Fruit fly (Drosophila melanogaster): ENCODE results near the gene CG43773.

Gene CG43773

dm6 chr2L:4054881-4055779 is 47.6 kb downstream of the CG43773 start (continued):
- no peak for TF ChIP-seq CG32532 (GFP tag; IDR thresholded peaks at IDR 0.05)
- no peak for TF ChIP-seq gce (GFP tag; IDR thresholded peaks at IDR 0.05)
- peak; percentile 55 for TF ChIP-seq CG10979 (tag; optimal IDR thresholded peaks at IDR 0.05)
- peak; percentile 11 for TF ChIP-seq CG2116 (GFP tag; optimal IDR thresholded peaks at IDR 0.05)
- TF ChIP-seq Lim3 (GFP tag; IDR thresholded peaks at IDR 0.05): no peak
- no peak for TF ChIP-seq CG7786 (GFP tag; optimal IDR thresholded peaks at IDR 0.05)
- no peak for TF ChIP-seq dan (GFP tag; IDR thresholded peaks at IDR 0.05)
- no peak for TF ChIP-seq Hsf (GFP tag; optimal IDR thresholded peaks at IDR 0.05)
- TF ChIP-seq sens (GFP tag): peak; percentile 55
- TF ChIP-seq CG11695 (GFP tag; IDR thresholded peaks at IDR 0.05): no peak
- peak; percentile 50 for TF ChIP-seq CG12391 (tag; optimal IDR thresholded peaks at IDR 0.05)
- peak; percentile 46 for TF ChIP-seq CG4404 (GFP tag; IDR thresholded peaks at IDR 0.05)
- TF ChIP-seq chn (GFP tag; optimal IDR thresholded peaks at IDR 0.05): peak; percentile 47
- no peak for TF ChIP-seq CG14965 (GFP tag; optimal IDR thresholded peaks at IDR 0.05; ENCODE audit: borderline replicate concordance)
- TF ChIP-seq nmo (GFP tag; optimal IDR thresholded peaks at IDR 0.05): peak; percentile 18
- no peak for TF ChIP-seq wek (GFP tag; optimal IDR thresholded peaks at IDR 0.05)
- TF ChIP-seq CG17385 (GFP tag; optimal IDR thresholded peaks at IDR 0.05): no peak
- no peak for TF ChIP-seq fu2 (GFP tag; optimal IDR thresholded peaks at IDR 0.05)
- peak; percentile 14 for TF ChIP-seq CG11504 (tag; optimal IDR thresholded peaks at IDR 0.05)
- no peak for TF ChIP-seq dpn (GFP tag; optimal IDR thresholded peaks at IDR 0.05)
- no peak for TF ChIP-seq ash1 (GFP tag; optimal IDR thresholded peaks at IDR 0.05)
- TF ChIP-seq Xrp1 (GFP tag; IDR thresholded peaks at IDR 0.05): peak; percentile 68; the same call in 1 of the 2 replicates
- TF ChIP-seq CG17328 (GFP tag; IDR thresholded peaks at IDR 0.05): 0 out of 2 replicates have a peak, but pooled peaks have one; percentile 14
- no peak for TF ChIP-seq cwo (GFP tag; optimal IDR thresholded peaks at IDR 0.05)
- TF ChIP-seq CG10462 (GFP tag; optimal IDR thresholded peaks at IDR 0.05): peak; percentile 17
- peak; percentile 38 for TF ChIP-seq CG13775 (GFP tag; optimal IDR thresholded peaks at IDR 0.05)
- TF ChIP-seq mld (GFP tag; IDR thresholded peaks at IDR 0.05; ENCODE audit: partially characterized antibody): no peak
- peak in 1 of 3 experiments; percentile 37 for TF ChIP-seq lola (GFP tag; optimal IDR thresholded peaks at IDR 0.05)
- peak; percentile 17 for TF ChIP-seq CG18262 (tag; optimal IDR thresholded peaks at IDR 0.05)
- TF ChIP-seq dmrt99B (tag; optimal IDR thresholded peaks at IDR 0.05): peak; percentile 32
- TF ChIP-seq CG10543 (GFP tag; optimal IDR thresholded peaks at IDR 0.05): no peak
- peak; percentile 58; the same call in 1 of the 2 replicates for TF ChIP-seq CG10959 (GFP tag; IDR thresholded peaks at IDR 0.05)
- TF ChIP-seq prd (optimal IDR thresholded peaks at IDR 0.05): no peak
- TF ChIP-seq prd (GFP tag; IDR thresholded peaks at IDR 0.05): peak; percentile 58; the same call in 2 of the 3 replicates
- peak; percentile 32; the same call in 2 of the 3 replicates for TF ChIP-seq row (GFP tag; IDR thresholded peaks at IDR 0.05)
- TF ChIP-seq H2.0 (GFP tag; IDR thresholded peaks at IDR 0.05): no peak
- TF ChIP-seq CG1529 (GFP tag; optimal IDR thresholded peaks at IDR 0.05): no peak
- TF ChIP-seq Dfd (GFP tag; optimal IDR thresholded peaks at IDR 0.05): no peak
- peak; percentile 49 for TF ChIP-seq CG15479 (GFP tag; optimal IDR thresholded peaks at IDR 0.05)
- no peak; the same call in 1 of the 2 replicates for TF ChIP-seq E2f2 (GFP tag; IDR thresholded peaks at IDR 0.05)
- TF ChIP-seq CG2199 (GFP tag; IDR thresholded peaks at IDR 0.05): no peak
- peak; percentile 44; the same call in 1 of the 3 replicates for TF ChIP-seq zfh1 (GFP tag; IDR thresholded peaks at IDR 0.05)
- TF ChIP-seq Dek (tag; optimal IDR thresholded peaks at IDR 0.05): no peak
- TF ChIP-seq otp (GFP tag; IDR thresholded peaks at IDR 0.05): no peak
- TF ChIP-seq Sox102F (GFP tag; optimal IDR thresholded peaks at IDR 0.05): peak; percentile 57
- no peak for TF ChIP-seq D (optimal IDR thresholded peaks at IDR 0.05)
- TF ChIP-seq D (GFP tag; optimal IDR thresholded peaks at IDR 0.05): peak; percentile 52
- no peak for TF ChIP-seq CG10654 (GFP tag; optimal IDR thresholded peaks at IDR 0.05)
- no peak for TF ChIP-seq CG31365 (tag; optimal IDR thresholded peaks at IDR 0.05)

All from whole organism, embryonic.